Worm (Caenorhabditis elegans) whole organism, late embryonic: ENCODE results near the gene nhr-100.

Experiments used
- ahr-1 ChIP-seq: sonication (generic microtip); optimal IDR thresholded peaks from 2 replicates; lab custom pipeline; 2016; ENCODE audit warnings: missing genetic modification characterization, missing compliant biosample characterization
- ceh-6 ChIP-seq: fragments of 200-800 bp; sonication (Bioruptor generic); optimal IDR thresholded peaks from 2 replicates; lab custom pipeline; 2018; ENCODE audit warnings: mild to moderate bottlenecking, missing genetic modification characterization, missing compliant biosample characterization
- ets-4 ChIP-seq: sonication (generic microtip); optimal IDR thresholded peaks from 2 replicates; lab custom pipeline; 2016; ENCODE audit warnings: missing genetic modification characterization, missing compliant biosample characterization
- fkh-10 ChIP-seq: fragments of 150-350 bp; optimal IDR thresholded peaks from 2 replicates; lab custom pipeline; 2014; ENCODE audit warnings: missing biosample characterization, missing genetic modification reagents, missing genetic modification characterization
- hlh-15 ChIP-seq: sonication (generic microtip); optimal IDR thresholded peaks from 2 replicates; lab custom pipeline; 2016; ENCODE audit warnings: missing genetic modification characterization, missing compliant biosample characterization
- lin-11 ChIP-seq: fragments of 200-800 bp; sonication (Bioruptor generic); optimal IDR thresholded peaks from 2 replicates; lab custom pipeline; 2018; ENCODE audit warnings: mild to moderate bottlenecking, missing genetic modification characterization, missing compliant biosample characterization
- pag-3 ChIP-seq: sonication (generic microtip); optimal IDR thresholded peaks from 2 replicates; lab custom pipeline; 2016; ENCODE audit warnings: missing compliant biosample characterization, missing genetic modification characterization, borderline replicate concordance

- TF ChIP-seq ceh-6 (GFP tag; lab: Kevin White, UChicago) (no peak), lin-11 (no peak), pag-3 (tag; lab: Kevin White, UChicago) (no peak), fkh-10 (GFP tag; lab: Kevin White, UChicago) (no peak), ahr-1 (tag; lab: Kevin White, UChicago) (no peak), ets-4 (tag; lab: Kevin White, UChicago) (no peak), hlh-15 (tag; lab: Kevin White, UChicago) (no peak)
Observed at ce11 chrIV:9697869-9698268, 30.6 kb upstream of the nhr-100 start.
